Worm (Caenorhabditis elegans): Measurements from ENCODE around the gene icln-1.

- no peak for TF ChIP-seq sma-3 (GFP tag; optimal IDR thresholded peaks at IDR 0.05)
- no peak for TF ChIP-seq mab-5 (tag; optimal IDR thresholded peaks at IDR 0.05)
- no peak for TF ChIP-seq lin-13 (GFP tag; optimal IDR thresholded peaks at IDR 0.05)
- no peak for TF ChIP-seq lin-11 (tag; optimal IDR thresholded peaks at IDR 0.05)
- no peak for TF ChIP-seq skn-1 (tag; optimal IDR thresholded peaks at IDR 0.05)
- TF ChIP-seq alr-1 (tag; optimal IDR thresholded peaks at IDR 0.05) = no peak
- no peak for TF ChIP-seq unc-62 (GFP tag; optimal IDR thresholded peaks at IDR 0.05)
- no peak for TF ChIP-seq F13H6.1 (tag; optimal IDR thresholded peaks at IDR 0.05)
- TF ChIP-seq snpc-4 (tag; optimal IDR thresholded peaks at IDR 0.05) = no peak
- TF ChIP-seq ama-1 (optimal IDR thresholded peaks at IDR 0.05) = no peak
- no peak for TF ChIP-seq nhr-77 (tag; optimal IDR thresholded peaks at IDR 0.05)
- TF ChIP-seq mbf-1 (tag; optimal IDR thresholded peaks at IDR 0.05) = no peak
These were observed 1.1 kb downstream of the icln-1 start, which contains the start of gene mrpl-42 for ce11 chrIV:9094356-9094755.

All from whole organism, L2 larva.